Worm (Caenorhabditis elegans) whole organism, L4/young adult: ENCODE results near the gene nhr-53.

Source experiments
- W03F9.2 ChIP-seq: fragments of 150-350 bp; optimal IDR thresholded peaks from 2 replicates; lab custom pipeline; 2014; ENCODE audit warnings: missing biosample characterization, missing genetic modification characterization
- dao-5 ChIP-seq: sonication (generic microtip); optimal IDR thresholded peaks from 2 replicates; lab custom pipeline; 2016; ENCODE audit warnings: missing genotype, missing genetic modification characterization, moderate library complexity, missing compliant biosample characterization

DNA sequence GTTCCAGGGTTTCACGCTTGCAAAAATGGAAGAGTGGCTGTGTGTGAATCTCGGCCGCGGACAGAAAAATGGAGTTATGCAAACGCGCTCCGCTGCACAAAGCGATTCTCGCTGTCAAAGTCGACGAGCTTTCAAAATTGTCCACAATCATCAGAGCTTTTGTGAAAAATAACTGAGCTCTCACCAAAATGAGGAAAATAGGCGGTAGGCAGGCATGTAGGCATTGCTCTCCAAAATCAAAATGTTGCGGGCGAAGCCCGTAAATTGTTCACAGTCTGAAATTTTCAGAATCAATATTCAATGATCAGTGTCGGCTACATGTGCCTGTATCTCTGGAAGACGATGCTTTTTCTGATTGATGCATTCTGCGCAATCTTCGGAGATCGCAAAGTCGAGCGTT, 33.3 kb downstream of the nhr-53 start, which contains the start of gene K06B4.4:
- TF ChIP-seq W03F9.2 (tag; lab: Kevin White, UChicago) (no peak), dao-5 (no peak)
